Worm (Caenorhabditis elegans): Measurements from ENCODE around the gene ipla-2.

DNA sequence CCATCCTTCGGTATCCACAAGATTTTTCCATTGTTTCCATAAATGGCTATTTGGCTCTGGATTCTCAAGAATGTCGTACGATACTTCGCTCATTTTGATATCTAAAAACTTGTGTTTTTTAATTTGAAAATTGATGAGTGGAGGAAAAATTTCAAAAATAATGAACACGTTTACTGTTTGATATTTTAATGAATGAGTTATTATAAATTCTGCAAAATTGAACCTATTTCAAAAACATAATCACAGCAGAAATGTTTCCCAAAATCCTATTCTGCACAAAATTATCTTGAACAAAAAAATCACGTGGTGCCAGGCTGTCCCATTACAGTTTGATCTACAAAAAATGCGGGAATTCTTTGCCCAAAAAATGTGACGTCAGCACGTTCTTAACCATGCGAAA, 43.7 kb downstream of the ipla-2 start, which contains the start of gene F36G3.2:
- TF ChIP-seq sox-4 (tag; optimal IDR thresholded peaks at IDR 0.05) (no peak), unc-55 (GFP tag; optimal IDR thresholded peaks at IDR 0.05) (no peak), pag-3 (tag; optimal IDR thresholded peaks at IDR 0.05; ENCODE audit: borderline replicate concordance) (no peak), hlh-13 (GFP tag; optimal IDR thresholded peaks at IDR 0.05) (no peak)
